Worm (Caenorhabditis elegans): ENCODE measurements around the gene acr-14.

The acr-14 gene

ce11 chrII:8170374-8170773, 6.6 kb downstream of the acr-14 start, which contains the start of gene T05C12.11:
T05C12.11 (minus strand) TSS chrII:8170474.
- TF ChIP-seq mel-28 (tag; optimal IDR thresholded peaks at IDR 0.05; ENCODE audit: borderline replicate concordance) (no peak), ceh-79 (tag; optimal IDR thresholded peaks at IDR 0.05) (no peak), athp-1 (tag; optimal IDR thresholded peaks at IDR 0.05) (no peak), egl-44 (GFP tag; IDR thresholded peaks at IDR 0.05) (no peak), lin-54 (GFP tag; optimal IDR thresholded peaks at IDR 0.05) (no peak), ztf-26 (tag; optimal IDR thresholded peaks at IDR 0.05) (no peak)

- TF ChIP-seq xnd-1 (tag; optimal IDR thresholded peaks at IDR 0.05) (no peak), ztf-6 (GFP tag; IDR thresholded peaks at IDR 0.05) (no peak), ceh-58 (GFP tag; IDR thresholded peaks at IDR 0.05) (no peak), rcor-1 (GFP tag; IDR thresholded peaks at IDR 0.05) (no peak), atf-7 (tag; optimal IDR thresholded peaks at IDR 0.05) (no peak), nhr-179 (tag; optimal IDR thresholded peaks at IDR 0.05) (no peak), ztf-28 (GFP tag; IDR thresholded peaks at IDR 0.05) (no peak), ztf-18 (tag; optimal IDR thresholded peaks at IDR 0.05) (no peak), lin-54 (GFP tag; optimal IDR thresholded peaks at IDR 0.05) (no peak)
These were observed 7.7 kb downstream of the acr-14 start, which contains the start of gene T05C12.15 for ce11 chrII:8169283-8169682. T05C12.15 (plus strand) TSS chrII:8169583.

ce11 chrII:8162120-8162648, 14.8 kb downstream of the acr-14 start, which contains the start of the genes emb-27 and rrf-3:
emb-27 (minus strand) TSS chrII:8162170.
rrf-3 (plus strand) TSS chrII:8162465.
- TF ChIP-seq lin-54 (GFP tag; optimal IDR thresholded peaks at IDR 0.05), result peak; percentile 51
- TF ChIP-seq mcd-1 (GFP tag; IDR thresholded peaks at IDR 0.05), result peak; percentile 76
- TF ChIP-seq ztf-18 (tag; optimal IDR thresholded peaks at IDR 0.05), result peak; percentile 12
- no peak for TF ChIP-seq let-607 (tag; optimal IDR thresholded peaks at IDR 0.05)
- TF ChIP-seq C17E4.6 (GFP tag; IDR thresholded peaks at IDR 0.05), result no peak
- peak; percentile 26 for TF ChIP-seq lsl-1 (GFP tag; optimal IDR thresholded peaks at IDR 0.05)
- peak; percentile 51 for TF ChIP-seq dpl-1 (GFP tag; optimal IDR thresholded peaks at IDR 0.05)
- TF ChIP-seq F57C9.4 (tag; optimal IDR thresholded peaks at IDR 0.05), result no peak
- no peak for TF ChIP-seq ets-4 (GFP tag; optimal IDR thresholded peaks at IDR 0.05)
- TF ChIP-seq hmg-20 (GFP tag; IDR thresholded peaks at IDR 0.05), result no peak
- no peak for TF ChIP-seq ceh-100 (GFP tag; IDR thresholded peaks at IDR 0.05)
- TF ChIP-seq rpc-1 (optimal IDR thresholded peaks at IDR 0.05), result no peak
- TF ChIP-seq rpc-1 (tag; optimal IDR thresholded peaks at IDR 0.05), result no peak
- no peak for TF ChIP-seq hsf-1 (GFP tag; IDR thresholded peaks at IDR 0.05)
- TF ChIP-seq mes-4 (tag; optimal IDR thresholded peaks at IDR 0.05), result no peak
- TF ChIP-seq efl-1 (GFP tag; optimal IDR thresholded peaks at IDR 0.05), result peak; percentile 83
- peak; percentile 83 for TF ChIP-seq attf-5 (GFP tag; optimal IDR thresholded peaks at IDR 0.05)
- TF ChIP-seq pbrm-1 (GFP tag; IDR thresholded peaks at IDR 0.05), result no peak
- peak; percentile 48 for TF ChIP-seq madf-6 (GFP tag; IDR thresholded peaks at IDR 0.05)
- no peak for TF ChIP-seq snpc-3.4 (tag; optimal IDR thresholded peaks at IDR 0.05)
- no peak for TF ChIP-seq sdz-38 (tag; optimal IDR thresholded peaks at IDR 0.05)
- peak; percentile 88 for TF ChIP-seq attf-3 (GFP tag; conservative IDR thresholded peaks at IDR 0.05)
- peak; percentile 35; the same call in 1 of the 2 replicates for TF ChIP-seq F33H1.4 (GFP tag; IDR thresholded peaks at IDR 0.05)
- no peak for TF ChIP-seq B0035.1 (tag; optimal IDR thresholded peaks at IDR 0.05)
- TF ChIP-seq fkh-3 (tag; optimal IDR thresholded peaks at IDR 0.05), result no peak
- TF ChIP-seq ztf-25 (GFP tag; IDR thresholded peaks at IDR 0.05), result no peak
- TF ChIP-seq akir-1 (GFP tag; optimal IDR thresholded peaks at IDR 0.05), result no peak
- TF ChIP-seq Y56A3A.18 (GFP tag; IDR thresholded peaks at IDR 0.05), result no peak

All from whole organism, young adult.